Worm (Caenorhabditis elegans): ENCODE data around the gene F09F7.5.

F09F7.5 gene

ce11 chrIII:5543050-5543449 is 3.7 kb upstream of the F09F7.5 start, which contains the start of gene D1044.6:
TSS of gene D1044.6 (minus strand) at chrIII:5543177.
- no peak for TF ChIP-seq snpc-4 (tag; optimal IDR thresholded peaks at IDR 0.05)
- TF ChIP-seq ceh-28 (tag; optimal IDR thresholded peaks at IDR 0.05): no peak
- no peak for TF ChIP-seq elt-2 (tag; optimal IDR thresholded peaks at IDR 0.05)
- no peak for TF ChIP-seq ama-1 (optimal IDR thresholded peaks at IDR 0.05)
- TF ChIP-seq ztf-4 (tag; optimal IDR thresholded peaks at IDR 0.05): no peak
- no peak for TF ChIP-seq fos-1 (tag; optimal IDR thresholded peaks at IDR 0.05)
- TF ChIP-seq lsy-12 (tag; optimal IDR thresholded peaks at IDR 0.05): no peak
- no peak for TF ChIP-seq unc-62 (GFP tag; optimal IDR thresholded peaks at IDR 0.05)
- no peak for TF ChIP-seq mml-1 (tag; optimal IDR thresholded peaks at IDR 0.05)
- no peak for TF ChIP-seq hmg-11 (tag; optimal IDR thresholded peaks at IDR 0.05)
- TF ChIP-seq zag-1 (tag; optimal IDR thresholded peaks at IDR 0.05): no peak
- no peak for TF ChIP-seq ztf-11 (tag; optimal IDR thresholded peaks at IDR 0.05)

ce11 chrIII:5543727-5544345 is 3.0 kb upstream of the F09F7.5 start, which contains the start of gene D1044.1:
TSS of gene D1044.1 (plus strand) at chrIII:5544295.
- TF ChIP-seq nhr-237 (tag; optimal IDR thresholded peaks at IDR 0.05) (no peak), nhr-43 (tag; optimal IDR thresholded peaks at IDR 0.05; ENCODE audit: poor library complexity, severe bottlenecking) (no peak), elt-2 (tag; optimal IDR thresholded peaks at IDR 0.05) (no peak), fos-1 (tag; optimal IDR thresholded peaks at IDR 0.05) (no peak), lsy-12 (tag; optimal IDR thresholded peaks at IDR 0.05) (no peak), eor-1 (tag; optimal IDR thresholded peaks at IDR 0.05) (no peak), sea-2 (GFP tag; optimal IDR thresholded peaks at IDR 0.05) (no peak), tbx-2 (tag; optimal IDR thresholded peaks at IDR 0.05) (no peak), unc-62 (GFP tag; optimal IDR thresholded peaks at IDR 0.05) (no peak), ceh-28 (tag; optimal IDR thresholded peaks at IDR 0.05) (no peak), lin-15B (tag; optimal IDR thresholded peaks at IDR 0.05) (no peak), ceh-9 (tag; optimal IDR thresholded peaks at IDR 0.05) (no peak), elt-1 (tag; optimal IDR thresholded peaks at IDR 0.05) (no peak), pha-4 (tag; optimal IDR thresholded peaks at IDR 0.05) (no peak), snpc-4 (tag; optimal IDR thresholded peaks at IDR 0.05) (no peak), mdl-1 (tag; optimal IDR thresholded peaks at IDR 0.05) (no peak), nhr-23 (tag; optimal IDR thresholded peaks at IDR 0.05) (no peak)

- TF ChIP-seq lin-15B (tag; optimal IDR thresholded peaks at IDR 0.05): no peak
- peak; percentile 10 for TF ChIP-seq nfya-1 (tag; optimal IDR thresholded peaks at IDR 0.05; ENCODE audit: insufficient read depth)
- peak; percentile 74 for TF ChIP-seq nhr-23 (tag; optimal IDR thresholded peaks at IDR 0.05)
- TF ChIP-seq nhr-25 (tag; optimal IDR thresholded peaks at IDR 0.05): peak; percentile 22
- no peak for TF ChIP-seq sea-2 (GFP tag; optimal IDR thresholded peaks at IDR 0.05)
- TF ChIP-seq nhr-28 (tag; optimal IDR thresholded peaks at IDR 0.05): no peak
- TF ChIP-seq elt-1 (tag; optimal IDR thresholded peaks at IDR 0.05): peak; percentile 28
- TF ChIP-seq tbx-2 (tag; optimal IDR thresholded peaks at IDR 0.05): no peak
- no peak for TF ChIP-seq ZK546.5 (tag; optimal IDR thresholded peaks at IDR 0.05)
Measured at ce11 chrIII:5546309-5546708, 478 bp upstream of the F09F7.5 start.

- TF ChIP-seq pha-4 (tag; optimal IDR thresholded peaks at IDR 0.05) (no peak), ceh-9 (tag; optimal IDR thresholded peaks at IDR 0.05) (no peak), nfya-1 (tag; optimal IDR thresholded peaks at IDR 0.05; ENCODE audit: insufficient read depth) (peak; percentile 28), eor-1 (tag; optimal IDR thresholded peaks at IDR 0.05) (no peak), ama-1 (optimal IDR thresholded peaks at IDR 0.05) (no peak), fkh-2 (tag; optimal IDR thresholded peaks at IDR 0.05) (no peak)
Measured at ce11 chrIII:5550193-5550592, 3.4 kb downstream of the F09F7.5 start.

- TF ChIP-seq pha-4 (tag; optimal IDR thresholded peaks at IDR 0.05) (peak; percentile 25), nhr-43 (tag; optimal IDR thresholded peaks at IDR 0.05; ENCODE audit: poor library complexity, severe bottlenecking) (peak; percentile 34), ama-1 (optimal IDR thresholded peaks at IDR 0.05) (peak; percentile 96), elt-2 (tag; optimal IDR thresholded peaks at IDR 0.05) (peak; percentile 31), nfya-1 (tag; optimal IDR thresholded peaks at IDR 0.05; ENCODE audit: insufficient read depth) (no peak)
Measured at ce11 chrIII:5550844-5551243, 4.1 kb downstream of the F09F7.5 start.

DNA sequence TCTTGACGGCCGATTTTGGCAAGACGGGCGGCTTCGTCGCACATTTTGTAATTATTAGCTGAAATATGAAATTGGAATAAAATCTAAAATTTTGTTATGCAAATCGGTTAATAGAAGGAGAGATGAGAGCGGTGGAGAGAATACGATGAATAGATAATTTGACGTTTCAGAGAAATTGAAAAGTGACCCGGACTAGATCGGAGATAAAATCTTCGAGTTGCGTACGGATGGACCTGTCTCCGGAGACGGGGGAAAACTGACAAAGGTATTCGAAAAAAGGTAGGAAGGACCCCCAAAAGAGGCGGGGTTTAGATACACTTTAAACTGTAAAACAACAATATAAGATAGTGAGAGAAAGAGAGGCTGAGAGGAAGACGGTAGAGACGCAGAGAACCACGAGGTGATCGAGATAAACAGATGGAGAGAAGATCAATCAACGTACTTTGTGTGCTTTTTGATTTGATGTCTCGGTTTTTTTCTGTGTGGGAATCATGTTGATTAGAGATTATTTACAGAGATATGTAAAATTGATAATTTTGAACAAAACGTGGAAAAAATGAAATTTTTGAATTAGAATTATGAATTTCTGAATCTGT is 5.4 kb downstream of the F09F7.5 start, which contains the start of gene F09F7.6:
TSS of gene F09F7.6 (minus strand) at position 64 of the 596 bp plus-strand sequence.
- TF ChIP-seq lsy-12 (tag; optimal IDR thresholded peaks at IDR 0.05) (no peak), tbx-2 (tag; optimal IDR thresholded peaks at IDR 0.05) (no peak), nhr-28 (tag; optimal IDR thresholded peaks at IDR 0.05) (no peak), nhr-77 (tag; optimal IDR thresholded peaks at IDR 0.05) (no peak), ztf-11 (tag; optimal IDR thresholded peaks at IDR 0.05) (no peak), hmg-11 (tag; optimal IDR thresholded peaks at IDR 0.05) (no peak), jun-1 (tag; optimal IDR thresholded peaks at IDR 0.05) (peak; percentile 44), pha-4 (tag; optimal IDR thresholded peaks at IDR 0.05) (peak; percentile 85), aly-2 (tag; optimal IDR thresholded peaks at IDR 0.05) (no peak), ztf-4 (tag; optimal IDR thresholded peaks at IDR 0.05) (no peak), ceh-16 (tag; optimal IDR thresholded peaks at IDR 0.05) (no peak), lin-39 (tag; optimal IDR thresholded peaks at IDR 0.05) (peak; percentile 47), ceh-9 (tag; optimal IDR thresholded peaks at IDR 0.05) (no peak), egl-5 (tag; optimal IDR thresholded peaks at IDR 0.05) (peak; percentile 37), unc-39 (tag; optimal IDR thresholded peaks at IDR 0.05) (no peak), ceh-82 (tag; optimal IDR thresholded peaks at IDR 0.05) (no peak), mml-1 (tag; optimal IDR thresholded peaks at IDR 0.05) (no peak), fkh-10 (GFP tag; optimal IDR thresholded peaks at IDR 0.05) (no peak), nhr-25 (tag; optimal IDR thresholded peaks at IDR 0.05) (peak; percentile 75), eor-1 (tag; optimal IDR thresholded peaks at IDR 0.05) (no peak), nfya-1 (tag; optimal IDR thresholded peaks at IDR 0.05; ENCODE audit: insufficient read depth) (peak; percentile 53), ceh-28 (tag; optimal IDR thresholded peaks at IDR 0.05) (peak; percentile 27), elt-2 (tag; optimal IDR thresholded peaks at IDR 0.05) (peak; percentile 81), elt-1 (tag; optimal IDR thresholded peaks at IDR 0.05) (peak; percentile 95)

All from whole organism, L3 larva.